Fruit fly (Drosophila melanogaster) whole organism, embryonic: Measurements from ENCODE around the gene CG31288.

ENCODE experiments used
- Antp ChIP-seq: fragments of 200-800 bp; sonication (Bioruptor generic); optimal IDR thresholded peaks from 3 replicates; lab custom pipeline; 2016; ENCODE audit warnings: missing biosample characterization, missing genetic modification characterization
- B-H2 ChIP-seq: fragments of 200-800 bp; sonication (Bioruptor generic); optimal IDR thresholded peaks from 2 replicates; lab custom pipeline; 2018; ENCODE audit warnings: missing biosample characterization, mild to moderate bottlenecking, missing genetic modification characterization
- Bgb ChIP-seq: fragments of 200-800 bp; sonication (Bioruptor generic); IDR thresholded peaks from 2 replicates; pipeline ENCODE4 v1.3.6; 2022; ENCODE audit warnings: missing biosample characterization, missing genetic modification characterization; ENCODE audit not compliant: partially characterized antibody
- Blimp-1 ChIP-seq: fragments of 200-800 bp; sonication (Bioruptor generic); optimal IDR thresholded peaks from 3 replicates; lab custom pipeline; 2018; ENCODE audit warnings: missing biosample characterization, missing genetic modification characterization, mild to moderate bottlenecking, moderate library complexity, missing genetic modification reagents
- CG13624 ChIP-seq: fragments of 200-800 bp; sonication (Bioruptor generic); optimal IDR thresholded peaks from 2 replicates; lab custom pipeline; 2016; ENCODE audit warnings: missing biosample characterization, missing genetic modification characterization
- CG17186 ChIP-seq: fragments of 200-800 bp; sonication (Bioruptor generic); optimal IDR thresholded peaks from 3 replicates; lab custom pipeline; 2017; ENCODE audit warnings: missing biosample characterization, missing genetic modification reagents, missing genetic modification characterization
- CG18262 ChIP-seq: fragments of 200-800 bp; optimal IDR thresholded peaks from 3 replicates; lab custom pipeline; 2019; ENCODE audit warnings: missing biosample characterization, mild to moderate bottlenecking, missing genetic modification characterization, moderate library complexity
- CG30403 ChIP-seq: fragments of 200-800 bp; sonication (Bioruptor generic); optimal IDR thresholded peaks from 3 replicates; lab custom pipeline; 2016; ENCODE audit warnings: missing biosample characterization, missing genetic modification characterization
- CG42726 ChIP-seq: fragments of 200-800 bp; sonication (Bioruptor generic); IDR thresholded peaks from 2 replicates; pipeline ENCODE4 v1.3.6; 2022; ENCODE audit warnings: missing biosample characterization, missing genetic modification characterization; ENCODE audit not compliant: partially characterized antibody
- CG4617 ChIP-seq: fragments of 200-800 bp; sonication (Bioruptor generic); optimal IDR thresholded peaks from 3 replicates; lab custom pipeline; 2016; ENCODE audit warnings: missing biosample characterization, missing genetic modification characterization, borderline replicate concordance
- CG6791 ChIP-seq: fragments of 200-800 bp; sonication (Bioruptor generic); IDR thresholded peaks from 3 replicates; pipeline ENCODE4 v1.3.6; 2022; ENCODE audit warnings: missing biosample characterization, missing genetic modification characterization; ENCODE audit not compliant: partially characterized antibody
- CG7357 ChIP-seq: fragments of 200-800 bp; sonication (Bioruptor generic); IDR thresholded peaks from 3 replicates; pipeline ENCODE4 v1.3.6; 2022; ENCODE audit warnings: missing biosample characterization, missing genetic modification characterization
- CG9932 ChIP-seq: fragments of 200-800 bp; sonication (Bioruptor generic); IDR thresholded peaks from 2 replicates; pipeline ENCODE4 v1.3.6; 2022; ENCODE audit warnings: missing biosample characterization, missing genetic modification characterization
- CHES-1-like ChIP-seq: fragments of 200-800 bp; sonication (Bioruptor generic); optimal IDR thresholded peaks from 2 replicates; lab custom pipeline; 2016; ENCODE audit warnings: missing biosample characterization, missing genetic modification characterization
- Dbx ChIP-seq: fragments of 200-800 bp; sonication (Bioruptor generic); IDR thresholded peaks from 3 replicates; pipeline ENCODE4 v1.3.6; 2022; ENCODE audit warnings: missing biosample characterization, missing genetic modification characterization
- Dref ChIP-seq: fragments of 200-800 bp; sonication (Bioruptor generic); IDR thresholded peaks from 2 replicates; pipeline ENCODE4 v1.3.6; 2022; ENCODE audit warnings: missing biosample characterization, missing genetic modification characterization
- Ets65A ChIP-seq: fragments of 200-800 bp; sonication (Bioruptor generic); peaks from one replicate; lab custom pipeline; 2016; ENCODE audit warnings: missing biosample characterization, missing genetic modification characterization
- Gsc ChIP-seq: fragments of 200-800 bp; sonication (Bioruptor generic); IDR thresholded peaks from 2 replicates; pipeline ENCODE4 v1.3.6; 2022; ENCODE audit warnings: missing biosample characterization, missing genetic modification characterization
- HLH4C ChIP-seq: fragments of 200-800 bp; sonication (Bioruptor generic); IDR thresholded peaks from 3 replicates; pipeline ENCODE4 v1.3.6; 2022; ENCODE audit warnings: missing biosample characterization, missing genetic modification characterization; ENCODE audit not compliant: partially characterized antibody
- MESR4 ChIP-seq: fragments of 200-800 bp; sonication (Bioruptor generic); optimal IDR thresholded peaks from 2 replicates; lab custom pipeline; 2018; ENCODE audit warnings: missing biosample characterization, mild to moderate bottlenecking, missing genetic modification characterization, moderate library complexity
- Med ChIP-seq: fragments of 200-800 bp; sonication (Bioruptor generic); peaks from one replicate; lab custom pipeline; 2016; ENCODE audit warnings: missing biosample characterization, missing genetic modification characterization, mild to moderate bottlenecking, inconsistent platforms, moderate library complexity
- Meics ChIP-seq: fragments of 200-800 bp; sonication (Bioruptor generic); optimal IDR thresholded peaks from 2 replicates; lab custom pipeline; 2017; ENCODE audit warnings: missing biosample characterization, mild to moderate bottlenecking, missing genetic modification characterization
- NC2β ChIP-seq: fragments of 200-800 bp; sonication (Bioruptor generic); optimal IDR thresholded peaks from 2 replicates; lab custom pipeline; 2016; ENCODE audit warnings: missing biosample characterization, missing genetic modification characterization
- PHDP ChIP-seq: fragments of 200-800 bp; sonication (Bioruptor generic); optimal IDR thresholded peaks from 3 replicates; lab custom pipeline; 2018; ENCODE audit warnings: missing biosample characterization, mild to moderate bottlenecking, missing genetic modification characterization, moderate library complexity
- Scr ChIP-seq: fragments of 200-800 bp; sonication (Bioruptor generic); IDR thresholded peaks from 2 replicates; pipeline ENCODE4 v1.3.6; 2022; ENCODE audit warnings: missing biosample characterization, missing genetic modification characterization; ENCODE audit not compliant: partially characterized antibody
- Side ChIP-seq: fragments of 200-800 bp; sonication (Bioruptor generic); optimal IDR thresholded peaks from 2 replicates; lab custom pipeline; 2016; ENCODE audit warnings: missing biosample characterization, missing genetic modification characterization
- Sry-β ChIP-seq: fragments of 200-800 bp; sonication (Bioruptor generic); optimal IDR thresholded peaks from 2 replicates; lab custom pipeline; 2018; ENCODE audit warnings: missing biosample characterization, mild to moderate bottlenecking, missing genetic modification characterization, moderate library complexity
- Xrp1 ChIP-seq: fragments of 200-800 bp; sonication (Bioruptor generic); IDR thresholded peaks from 2 replicates; pipeline ENCODE4 v1.3.6; 2022; ENCODE audit warnings: missing biosample characterization, missing genetic modification characterization
- aop ChIP-seq: fragments of 200-800 bp; sonication (Bioruptor generic); IDR thresholded peaks from 2 replicates; pipeline ENCODE4 v1.3.6; 2022; ENCODE audit warnings: missing biosample characterization, missing genetic modification characterization
- dan ChIP-seq: fragments of 200-800 bp; sonication (Bioruptor generic); IDR thresholded peaks from 2 replicates; pipeline ENCODE4 v1.3.6; 2022; ENCODE audit warnings: missing biosample characterization, missing genetic modification characterization
- ems ChIP-seq: fragments of 200-800 bp; sonication (Bioruptor generic); optimal IDR thresholded peaks from 3 replicates; lab custom pipeline; 2016; ENCODE audit warnings: missing biosample characterization, missing genetic modification characterization
- fd64A ChIP-seq: fragments of 200-800 bp; sonication (Bioruptor generic); optimal IDR thresholded peaks from 3 replicates; lab custom pipeline; 2018; ENCODE audit warnings: missing biosample characterization, mild to moderate bottlenecking, missing genetic modification characterization
- grn ChIP-seq: fragments of 200-800 bp; sonication (Bioruptor generic); optimal IDR thresholded peaks from 3 replicates; lab custom pipeline; 2017; ENCODE audit warnings: missing biosample characterization, missing genetic modification characterization
- inv ChIP-seq: fragments of 200-800 bp; sonication (Bioruptor generic); IDR thresholded peaks from 2 replicates; pipeline ENCODE4 v1.3.6; 2022; ENCODE audit warnings: missing biosample characterization, missing genetic modification characterization; ENCODE audit not compliant: partially characterized antibody
- kay ChIP-seq: fragments of 200-800 bp; sonication (Bioruptor generic); optimal IDR thresholded peaks from 2 replicates; lab custom pipeline; 2016; ENCODE audit warnings: missing biosample characterization, missing genetic modification characterization
- nmo ChIP-seq: fragments of 200-800 bp; sonication (Bioruptor generic); optimal IDR thresholded peaks from 2 replicates; lab custom pipeline; 2018; ENCODE audit warnings: missing biosample characterization, mild to moderate bottlenecking, missing genetic modification characterization, moderate library complexity
- pzg ChIP-seq: fragments of 200-800 bp; sonication (Bioruptor generic); optimal IDR thresholded peaks from 3 replicates; lab custom pipeline; 2018; ENCODE audit warnings: missing biosample characterization, mild to moderate bottlenecking, missing genetic modification characterization, moderate library complexity
- ranshi ChIP-seq: fragments of 200-800 bp; sonication (Bioruptor generic); IDR thresholded peaks from 2 replicates; pipeline ENCODE4 v1.3.6; 2022; ENCODE audit warnings: missing biosample characterization, missing genetic modification characterization
- schlank ChIP-seq: fragments of 200-800 bp; sonication (Bioruptor generic); optimal IDR thresholded peaks from 2 replicates; lab custom pipeline; 2018; ENCODE audit warnings: missing biosample characterization, mild to moderate bottlenecking, missing genetic modification characterization
- sqz ChIP-seq: fragments of 200-800 bp; sonication (Bioruptor generic); optimal IDR thresholded peaks from 3 replicates; lab custom pipeline; 2018; ENCODE audit warnings: missing biosample characterization, mild to moderate bottlenecking, missing genetic modification characterization
- tna ChIP-seq: fragments of 200-800 bp; sonication (Bioruptor generic); IDR thresholded peaks from 2 replicates; pipeline ENCODE4 v1.3.6; 2022; ENCODE audit warnings: missing biosample characterization, missing genetic modification characterization; ENCODE audit not compliant: partially characterized antibody
- vnd ChIP-seq: fragments of 200-800 bp; sonication (Bioruptor generic); IDR thresholded peaks from 3 replicates; pipeline ENCODE4 v1.3.6; 2022; ENCODE audit warnings: missing biosample characterization, missing genetic modification characterization; ENCODE audit not compliant: partially characterized antibody
- zen2 ChIP-seq: fragments of 200-800 bp; sonication (Bioruptor generic); IDR thresholded peaks from 3 replicates; pipeline ENCODE4 v1.3.6; 2022; ENCODE audit warnings: missing biosample characterization, missing genetic modification characterization; ENCODE audit not compliant: partially characterized antibody

The CG31288 gene

dm6 chr3R:25273537-25273936 is 25.8 kb downstream of the CG31288 start, which contains the start of gene CG11878:
TSS of gene CG11878 (plus strand) at chr3R:25273837.
- TF ChIP-seq Ets65A, result no peak
- TF ChIP-seq Antp, result no peak
- TF ChIP-seq PHDP (tag; lab: Kevin White, UChicago), result no peak

dm6 chr3R:25269909-25270308 is 29.4 kb downstream of the CG31288 start, which contains the start of the genes CG11889 and CG11891:
TSS of gene CG11889 (plus strand) at chr3R:25270209.
TSS of gene CG11891 (plus strand) at chr3R:25270209.
- TF ChIP-seq NC2β (GFP tag; lab: Kevin White, UChicago) (no peak), Med (GFP tag; lab: Kevin White, UChicago) (peak; percentile 12)

DNA sequence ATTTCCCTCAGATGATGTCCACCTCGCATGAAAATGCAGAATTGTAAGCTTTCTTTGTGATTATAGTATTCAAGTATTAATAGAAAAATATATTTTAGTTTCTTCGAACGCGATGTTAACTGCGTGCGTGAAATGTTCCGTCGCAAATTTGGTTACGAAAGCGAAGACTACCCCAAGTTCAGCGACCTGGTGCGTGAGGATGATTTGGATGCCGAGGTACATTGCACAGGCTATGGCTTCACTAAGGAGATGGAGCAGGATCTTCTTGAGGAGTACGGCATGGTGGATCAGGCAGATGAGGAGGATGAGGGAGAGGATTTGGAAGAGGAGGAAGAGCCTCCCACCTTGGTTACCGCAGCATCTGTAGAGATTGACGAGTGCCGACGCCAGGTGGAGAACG is 32.6 kb downstream of the CG31288 start:
- TF ChIP-seq CG42726 (GFP tag; lab: Robert Waterston, UW) (no peak), Ets65A (peak; percentile 92)

- no peak for TF ChIP-seq CG18262
- peak; percentile 99 for TF ChIP-seq CG7357
- TF ChIP-seq Dref (GFP tag; lab: Robert Waterston, UW), result peak; percentile 88
- no peak for TF ChIP-seq Meics (GFP tag; lab: Kevin White, UChicago)
- peak; percentile 98 for TF ChIP-seq Bgb
- peak; percentile 95 for TF ChIP-seq zen2 (GFP tag; lab: Robert Waterston, UW)
- no peak for TF ChIP-seq schlank (tag; lab: Kevin White, UChicago)
- TF ChIP-seq Sry-β (GFP tag; lab: Kevin White, UChicago), result peak; percentile 67
- 0 out of 2 replicates have a peak, but pooled peaks have one; percentile 15 for TF ChIP-seq Xrp1 (GFP tag; lab: Robert Waterston, UW)
- TF ChIP-seq pzg, result peak; percentile 98
- TF ChIP-seq ems (GFP tag; lab: Kevin White, UChicago), result no peak
- peak; percentile 53 for TF ChIP-seq B-H2
- TF ChIP-seq sqz (GFP tag; lab: Kevin White, UChicago), result no peak
- peak; percentile 60; the same call in 2 of the 3 replicates for TF ChIP-seq Dbx
- TF ChIP-seq aop (GFP tag; lab: Robert Waterston, UW), result no peak
- peak; percentile 94 for TF ChIP-seq inv (GFP tag; lab: Robert Waterston, UW)
- no peak for TF ChIP-seq fd64A (GFP tag; lab: Kevin White, UChicago)
- TF ChIP-seq CG6791, result peak; percentile 97
- TF ChIP-seq CG17186 (GFP tag; lab: Kevin White, UChicago), result peak; percentile 77
- peak; percentile 7 for TF ChIP-seq grn
- peak; percentile 6 for TF ChIP-seq CG30403 (GFP tag; lab: Kevin White, UChicago)
- peak; percentile 75 for TF ChIP-seq CG13624 (GFP tag; lab: Kevin White, UChicago)
- peak; percentile 92 for TF ChIP-seq tna (GFP tag; lab: Robert Waterston, UW)
- peak; percentile 68 for TF ChIP-seq kay
- peak; percentile 64 for TF ChIP-seq CHES-1-like (GFP tag; lab: Kevin White, UChicago)
- peak; percentile 94 for TF ChIP-seq CG4617 (GFP tag; lab: Kevin White, UChicago)
- TF ChIP-seq ranshi (GFP tag; lab: Robert Waterston, UW), result no peak
- peak; percentile 95 for TF ChIP-seq MESR4 (GFP tag; lab: Kevin White, UChicago)
- TF ChIP-seq Scr, result peak; percentile 94
- peak; percentile 49; the same call in 1 of the 2 replicates for TF ChIP-seq CG9932
- peak; percentile 34 for TF ChIP-seq Side (GFP tag; lab: Kevin White, UChicago)
- no peak for TF ChIP-seq dan (GFP tag; lab: Robert Waterston, UW)
- TF ChIP-seq HLH4C, result peak; percentile 92
- TF ChIP-seq vnd, result peak; percentile 92
- peak; percentile 71 for TF ChIP-seq nmo (GFP tag; lab: Kevin White, UChicago)
- no peak for TF ChIP-seq Gsc
- no peak for TF ChIP-seq Blimp-1
These were observed 33.7 kb downstream of the CG31288 start, which contains the start of the genes GlnRS and RIOK2 for dm6 chr3R:25265589-25266201. TSS of gene GlnRS (minus strand) at chr3R:25265721. TSS of gene RIOK2 (plus strand) at chr3R:25265844.
